Fruit fly (Drosophila melanogaster) whole organism, embryonic: ENCODE data around the gene CG34451.

Source experiments
- Adf1 ChIP-seq: fragments of 200-800 bp; sonication (Bioruptor generic); IDR thresholded peaks from 2 replicates; pipeline ENCODE4 v1.3.6; 2022; ENCODE audit warnings: missing biosample characterization, missing genetic modification characterization
- Asciz ChIP-seq: fragments of 200-800 bp; sonication (Bioruptor generic); optimal IDR thresholded peaks from 2 replicates; lab custom pipeline; 2017; ENCODE audit warnings: missing biosample characterization, mild to moderate bottlenecking, missing genetic modification characterization, missing genetic modification reagents
- B-H2 ChIP-seq: fragments of 200-800 bp; sonication (Bioruptor generic); optimal IDR thresholded peaks from 2 replicates; lab custom pipeline; 2018; ENCODE audit warnings: missing biosample characterization, mild to moderate bottlenecking, missing genetic modification characterization
- Bdp1 ChIP-seq: fragments of 200-800 bp; sonication (Bioruptor generic); optimal IDR thresholded peaks from 3 replicates; lab custom pipeline; 2016; ENCODE audit warnings: missing biosample characterization, missing genetic modification characterization
- Blimp-1 ChIP-seq: fragments of 200-800 bp; sonication (Bioruptor generic); optimal IDR thresholded peaks from 3 replicates; lab custom pipeline; 2018; ENCODE audit warnings: missing biosample characterization, missing genetic modification characterization, mild to moderate bottlenecking, moderate library complexity, missing genetic modification reagents
- CG10209 ChIP-seq: fragments of 200-800 bp; sonication (Bioruptor generic); optimal IDR thresholded peaks from 3 replicates; lab custom pipeline; 2017; ENCODE audit warnings: missing biosample characterization, mild to moderate bottlenecking, missing genetic modification characterization, missing genetic modification reagents
- CG10543 ChIP-seq: fragments of 200-800 bp; sonication (Bioruptor generic); optimal IDR thresholded peaks from 3 replicates; lab custom pipeline; 2017; ENCODE audit warnings: missing biosample characterization, mild to moderate bottlenecking, missing genetic modification characterization, moderate library complexity
- CG10979 ChIP-seq: fragments of 200-800 bp; sonication (Bioruptor generic); optimal IDR thresholded peaks from 2 replicates; lab custom pipeline; 2018; ENCODE audit warnings: missing biosample characterization, mild to moderate bottlenecking, missing genetic modification characterization, moderate library complexity
- CG11560 ChIP-seq: fragments of 200-800 bp; sonication (Bioruptor generic); IDR thresholded peaks from 3 replicates; pipeline ENCODE4 v1.3.6; 2022; ENCODE audit warnings: missing biosample characterization, missing genetic modification characterization
- CG11696 ChIP-seq: fragments of 200-800 bp; sonication (Bioruptor generic); IDR thresholded peaks from 2 replicates; pipeline ENCODE4 v1.3.6; 2022; ENCODE audit warnings: missing biosample characterization, missing genetic modification characterization
- CG14860 ChIP-seq: fragments of 200-800 bp; sonication (Bioruptor generic); IDR thresholded peaks from 3 replicates; pipeline ENCODE4 v1.3.6; 2022; ENCODE audit warnings: missing biosample characterization, missing genetic modification characterization; ENCODE audit not compliant: partially characterized antibody
- CG15011 ChIP-seq: fragments of 200-800 bp; sonication (Bioruptor generic); optimal IDR thresholded peaks from 3 replicates; lab custom pipeline; 2018; ENCODE audit warnings: missing biosample characterization, mild to moderate bottlenecking, missing genetic modification characterization
- CG1529 ChIP-seq: fragments of 200-800 bp; sonication (Bioruptor generic); optimal IDR thresholded peaks from 3 replicates; lab custom pipeline; 2018; ENCODE audit warnings: missing biosample characterization, missing genetic modification characterization
- CG1602 ChIP-seq: fragments of 200-800 bp; sonication (Bioruptor generic); optimal IDR thresholded peaks from 3 replicates; lab custom pipeline; 2016; ENCODE audit warnings: missing biosample characterization, missing genetic modification characterization
- CG17361 ChIP-seq: fragments of 200-800 bp; sonication (Bioruptor generic); IDR thresholded peaks from 3 replicates; pipeline ENCODE4 v1.3.6; 2022; ENCODE audit warnings: missing biosample characterization, missing genetic modification characterization
- CG42726 ChIP-seq: fragments of 200-800 bp; sonication (Bioruptor generic); IDR thresholded peaks from 2 replicates; pipeline ENCODE4 v1.3.6; 2022; ENCODE audit warnings: missing biosample characterization, missing genetic modification characterization; ENCODE audit not compliant: partially characterized antibody
- CG4328 ChIP-seq: fragments of 200-800 bp; sonication (Bioruptor generic); optimal IDR thresholded peaks from 3 replicates; lab custom pipeline; 2017; ENCODE audit warnings: missing biosample characterization, missing genetic modification reagents, missing genetic modification characterization
- CG7271 ChIP-seq: fragments of 200-800 bp; sonication (Bioruptor generic); optimal IDR thresholded peaks from 2 replicates; lab custom pipeline; 2018; ENCODE audit warnings: missing biosample characterization, mild to moderate bottlenecking, missing genetic modification characterization, moderate library complexity
- CG7928 ChIP-seq: fragments of 200-800 bp; sonication (Bioruptor generic); optimal IDR thresholded peaks from 2 replicates; lab custom pipeline; 2017; ENCODE audit warnings: missing biosample characterization, mild to moderate bottlenecking, missing genetic modification characterization
- ERR ChIP-seq: fragments of 200-800 bp; sonication (Bioruptor generic); optimal IDR thresholded peaks from 2 replicates; lab custom pipeline; 2016; ENCODE audit warnings: missing biosample characterization, missing genetic modification characterization
- Ets65A ChIP-seq: fragments of 200-800 bp; sonication (Bioruptor generic); peaks from one replicate; lab custom pipeline; 2016; ENCODE audit warnings: missing biosample characterization, missing genetic modification characterization
- Mes4 ChIP-seq: fragments of 200-800 bp; sonication (Bioruptor generic); optimal IDR thresholded peaks from 2 replicates; lab custom pipeline; 2016; ENCODE audit warnings: missing biosample characterization, missing genetic modification characterization
- NC2β ChIP-seq: fragments of 200-800 bp; sonication (Bioruptor generic); optimal IDR thresholded peaks from 2 replicates; lab custom pipeline; 2016; ENCODE audit warnings: missing biosample characterization, missing genetic modification characterization
- Oaz ChIP-seq: fragments of 200-800 bp; sonication (Bioruptor generic); IDR thresholded peaks from 2 replicates; pipeline ENCODE4 v1.3.6; 2022; ENCODE audit warnings: missing biosample characterization, missing genetic modification characterization
- Oli ChIP-seq: fragments of 200-800 bp; sonication (Bioruptor generic); optimal IDR thresholded peaks from 2 replicates; lab custom pipeline; 2018; ENCODE audit warnings: missing biosample characterization, mild to moderate bottlenecking, missing genetic modification characterization, moderate library complexity
- Ssrp ChIP-seq: fragments of 200-800 bp; sonication (Bioruptor generic); optimal IDR thresholded peaks from 2 replicates; lab custom pipeline; 2018; ENCODE audit warnings: missing biosample characterization, mild to moderate bottlenecking, missing genetic modification characterization, moderate library complexity
- br ChIP-seq: fragments of >200 bp; optimal IDR thresholded peaks from 2 replicates; lab custom pipeline; 2017
- cad ChIP-seq: fragments of >200 bp; optimal IDR thresholded peaks from 2 replicates; lab custom pipeline; 2017; ENCODE audit warnings: missing biosample characterization, missing genetic modification characterization
- en ChIP-seq: fragments of 200-800 bp; sonication (Bioruptor generic); optimal IDR thresholded peaks from 2 replicates; lab custom pipeline; 2016; ENCODE audit warnings: missing biosample characterization, missing genetic modification characterization
- esg ChIP-seq: fragments of 200-800 bp; sonication (Bioruptor generic); conservative IDR thresholded peaks from 2 replicates; pipeline ENCODE4 v1.3.6; 2022; ENCODE audit warnings: missing biosample characterization, missing genetic modification characterization
- fd3F ChIP-seq: fragments of 200-800 bp; sonication (Bioruptor generic); optimal IDR thresholded peaks from 2 replicates; lab custom pipeline; 2018; ENCODE audit warnings: missing biosample characterization, mild to moderate bottlenecking, missing genetic modification characterization, moderate library complexity
- gro ChIP-seq: fragments of 200-800 bp; sonication (Bioruptor generic); optimal IDR thresholded peaks from 2 replicates; lab custom pipeline; 2016; ENCODE audit warnings: missing biosample characterization, missing genetic modification characterization
- h ChIP-seq: fragments of >200 bp; optimal IDR thresholded peaks from 2 replicates; lab custom pipeline; 2017
- ham ChIP-seq: fragments of 200-800 bp; sonication (Bioruptor generic); IDR thresholded peaks from 2 replicates; pipeline ENCODE4 v1.3.6; 2022; ENCODE audit warnings: missing biosample characterization, missing genetic modification characterization
- her ChIP-seq: fragments of 200-800 bp; sonication (Bioruptor generic); optimal IDR thresholded peaks from 2 replicates; lab custom pipeline; 2016; ENCODE audit warnings: missing biosample characterization, missing genetic modification characterization
- klu ChIP-seq: fragments of 200-800 bp; sonication (Bioruptor generic); IDR thresholded peaks from 2 replicates; pipeline ENCODE4 v1.3.6; 2022; ENCODE audit warnings: missing biosample characterization, missing genetic modification characterization
- lab ChIP-seq: fragments of 200-800 bp; sonication (Bioruptor generic); optimal IDR thresholded peaks from 3 replicates; lab custom pipeline; 2017; ENCODE audit warnings: missing biosample characterization, missing genetic modification characterization, mild to moderate bottlenecking, moderate library complexity, missing genetic modification reagents
- lilli ChIP-seq: fragments of 200-800 bp; sonication (Bioruptor generic); optimal IDR thresholded peaks from 3 replicates; lab custom pipeline; 2016; ENCODE audit warnings: missing biosample characterization, missing genetic modification characterization
- lov ChIP-seq, 2 experiments: fragments of 200-800 bp in 1 of 2; fragments of >200 bp in 1 of 2; sonication (Bioruptor generic) in 1 of 2; IDR thresholded peaks in 1 of 2; optimal IDR thresholded peaks in 1 of 2; 2 replicates in 1 of 2; 3 replicates in 1 of 2; pipeline versions ENCODE4 v1.3.6 to Lab custom; 2017 to 2022; ENCODE audit warnings: missing biosample characterization in 1 of 2, missing genetic modification characterization in 1 of 2
- phol ChIP-seq: fragments of 200-800 bp; sonication (Bioruptor generic); optimal IDR thresholded peaks from 3 replicates; lab custom pipeline; 2018; ENCODE audit warnings: missing biosample characterization, mild to moderate bottlenecking, missing genetic modification characterization, moderate library complexity
- sc ChIP-seq, 3 experiments: fragments of >200 bp in 2 of 3; fragments of 200-800 bp in 1 of 3; sonication (Bioruptor generic) in 1 of 3; optimal IDR thresholded peaks; 2 replicates in 2 of 3; 3 replicates in 1 of 3; lab custom pipeline; 2017; ENCODE audit warnings: mild to moderate bottlenecking in 1 of 3, missing biosample characterization in 1 of 3, missing genetic modification characterization in 1 of 3, missing genetic modification reagents in 1 of 3
- sim ChIP-seq: fragments of 200-800 bp; sonication (Bioruptor generic); IDR thresholded peaks from 2 replicates; pipeline ENCODE4 v1.3.6; 2022; ENCODE audit warnings: missing biosample characterization, missing genetic modification characterization
- sqz ChIP-seq: fragments of 200-800 bp; sonication (Bioruptor generic); optimal IDR thresholded peaks from 3 replicates; lab custom pipeline; 2018; ENCODE audit warnings: missing biosample characterization, mild to moderate bottlenecking, missing genetic modification characterization
- tup ChIP-seq: fragments of 200-800 bp; sonication (Bioruptor generic); optimal IDR thresholded peaks from 2 replicates; lab custom pipeline; 2016; ENCODE audit warnings: missing biosample characterization, mild to moderate bottlenecking, missing genetic modification characterization, moderate library complexity
- vfl ChIP-seq: fragments of 200-800 bp; sonication (Bioruptor generic); optimal IDR thresholded peaks from 2 replicates; lab custom pipeline; 2016; ENCODE audit warnings: missing biosample characterization, missing genetic modification characterization
- zen2 ChIP-seq: fragments of 200-800 bp; sonication (Bioruptor generic); IDR thresholded peaks from 3 replicates; pipeline ENCODE4 v1.3.6; 2022; ENCODE audit warnings: missing biosample characterization, missing genetic modification characterization; ENCODE audit not compliant: partially characterized antibody

The CG34451 gene

dm6 chr3L:15715788-15716503, 24.1 kb upstream of the CG34451 start, which contains the start of gene CG42571 (continued):
- peak; percentile 35 for TF ChIP-seq sqz (GFP tag; lab: Kevin White, UChicago)
- peak; percentile 56 for TF ChIP-seq CG10209 (GFP tag; lab: Kevin White, UChicago)
- peak; percentile 43; the same call in 1 of the 2 replicates for TF ChIP-seq CG11696
- TF ChIP-seq Bdp1 (GFP tag; lab: Kevin White, UChicago) = peak; percentile 13
- TF ChIP-seq, all 482 proteins: peak for 162

- TF ChIP-seq CG7271 (tag; lab: Kevin White, UChicago) (peak; percentile 64), lov (optimal IDR thresholded peaks at IDR 0.05; lab: Kevin White, UChicago) (no peak), lov (GFP tag; IDR thresholded peaks at IDR 0.05; lab: Robert Waterston, UW) (peak; percentile 77; the same call in 2 of the 3 replicates), NC2β (GFP tag; lab: Kevin White, UChicago) (peak; percentile 66), lilli (GFP tag; lab: Kevin White, UChicago) (peak; percentile 22), tup (peak; percentile 40), lab (GFP tag; lab: Kevin White, UChicago) (peak; percentile 81), cad (GFP tag; lab: Kevin White, UChicago) (no peak), B-H2 (GFP tag; lab: Kevin White, UChicago) (peak; percentile 12), CG7928 (GFP tag; lab: Kevin White, UChicago) (no peak), Mes4 (peak; percentile 58), sqz (GFP tag; lab: Kevin White, UChicago) (no peak), Oaz (GFP tag; lab: Robert Waterston, UW) (no peak), CG14860 (GFP tag; lab: Robert Waterston, UW) (no peak), CG4328 (GFP tag; lab: Kevin White, UChicago) (peak; percentile 46), sc (optimal IDR thresholded peaks at IDR 0.05; lab: Kevin White, UChicago) (no peak), sc (GFP tag; optimal IDR thresholded peaks at IDR 0.05; lab: Kevin White, UChicago) (peak; percentile 63), CG10979 (tag; lab: Kevin White, UChicago) (no peak), CG1529 (GFP tag; lab: Kevin White, UChicago) (peak; percentile 51), gro (GFP tag; lab: Kevin White, UChicago) (peak; percentile 12), CG11560 (tag; lab: Robert Waterston, UW) (no peak), CG15011 (GFP tag; lab: Kevin White, UChicago) (peak; percentile 48), phol (no peak), Blimp-1 (GFP tag; lab: Kevin White, UChicago) (peak; percentile 65), CG42726 (GFP tag; lab: Robert Waterston, UW) (no peak), CG1602 (GFP tag; lab: Kevin White, UChicago) (peak; percentile 41), CG17361 (GFP tag; lab: Robert Waterston, UW) (0 out of 3 replicates have a peak, but pooled peaks have one; percentile 27), Oli (peak; percentile 12), ham (GFP tag; lab: Robert Waterston, UW) (no peak), Ssrp (tag; lab: Kevin White, UChicago) (no peak), esg (no peak), h (lab: Kevin White, UChicago) (no peak), her (GFP tag; lab: Kevin White, UChicago) (peak; percentile 57), ERR (GFP tag; lab: Kevin White, UChicago) (no peak), fd3F (GFP tag; lab: Kevin White, UChicago) (peak; percentile 44), Ets65A (GFP tag; lab: Kevin White, UChicago) (no peak), zen2 (GFP tag; lab: Robert Waterston, UW) (no peak), Asciz (GFP tag; lab: Kevin White, UChicago) (peak; percentile 70), klu (no peak), CG10543 (peak; percentile 65), en (GFP tag; lab: Kevin White, UChicago) (peak; percentile 16), br (lab: Kevin White, UChicago) (no peak), sim (GFP tag; lab: Robert Waterston, UW) (no peak), Adf1 (no peak), vfl (GFP tag; lab: Kevin White, UChicago) (no peak)
Measured at dm6 chr3L:15713932-15714492, 22.1 kb upstream of the CG34451 start.
